Worm (Caenorhabditis elegans): Measurements from ENCODE around the gene srd-63.

Gene srd-63

DNA sequence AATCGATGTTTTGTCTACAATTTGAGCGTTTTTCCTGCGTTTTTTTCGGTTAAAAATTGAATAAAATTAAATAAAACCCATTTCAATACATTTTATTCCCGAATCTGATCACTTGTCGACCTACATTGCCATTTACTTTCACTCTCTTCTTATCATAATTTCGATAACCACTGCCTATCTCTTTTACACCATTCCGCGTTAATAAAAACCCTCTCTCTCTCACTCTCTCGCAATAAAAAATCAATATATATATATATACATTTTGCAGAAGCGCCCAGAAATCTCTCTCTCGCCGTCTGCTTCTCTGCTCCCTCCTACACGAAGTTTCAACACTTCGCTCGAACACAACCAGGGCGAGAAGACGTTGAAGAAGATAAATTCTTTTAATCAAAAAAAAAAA, 36.4 kb downstream of the srd-63 start, which contains the start of gene pptr-1:
pptr-1 (plus strand) TSS at position 269 of the 400 bp plus-strand sequence.
- TF ChIP-seq nhr-80 (tag; optimal IDR thresholded peaks at IDR 0.05) (peak; percentile 47), Y56A3A.18 (GFP tag; IDR thresholded peaks at IDR 0.05) (0 out of 2 replicates have a peak, but pooled peaks have one; percentile 12), chd-7 (tag; optimal IDR thresholded peaks at IDR 0.05) (no peak), hmg-1.2 (GFP tag; IDR thresholded peaks at IDR 0.05) (peak; percentile 32; the same call in 1 of the 2 replicates), lin-40 (tag; optimal IDR thresholded peaks at IDR 0.05) (peak; percentile 20), cebp-1 (GFP tag; IDR thresholded peaks at IDR 0.05) (no peak), cebp-1 (tag; optimal IDR thresholded peaks at IDR 0.05) (peak; percentile 4), dpff-1 (tag; optimal IDR thresholded peaks at IDR 0.05) (no peak)

- no peak for TF ChIP-seq nhr-179 (tag; optimal IDR thresholded peaks at IDR 0.05)
- TF ChIP-seq mcd-1 (GFP tag; IDR thresholded peaks at IDR 0.05) = peak; percentile 85
- 0 out of 2 replicates have a peak, but pooled peaks have one; percentile 48 for TF ChIP-seq attf-6 (GFP tag; IDR thresholded peaks at IDR 0.05)
- no peak for TF ChIP-seq ekl-4 (GFP tag; IDR thresholded peaks at IDR 0.05)
- TF ChIP-seq lir-1 (GFP tag; conservative IDR thresholded peaks at IDR 0.05) = no peak
- TF ChIP-seq dpl-1 (GFP tag; optimal IDR thresholded peaks at IDR 0.05) = peak; percentile 74
- no peak for TF ChIP-seq ztf-22 (GFP tag; optimal IDR thresholded peaks at IDR 0.05)
- TF ChIP-seq ceh-58 (GFP tag; IDR thresholded peaks at IDR 0.05) = no peak
- no peak for TF ChIP-seq ztf-25 (GFP tag; IDR thresholded peaks at IDR 0.05)
- peak; percentile 53 for TF ChIP-seq lsl-1 (GFP tag; optimal IDR thresholded peaks at IDR 0.05)
- peak; percentile 87 for TF ChIP-seq lin-54 (GFP tag; optimal IDR thresholded peaks at IDR 0.05)
- peak; percentile 61 for TF ChIP-seq D2030.7 (GFP tag; IDR thresholded peaks at IDR 0.05)
- TF ChIP-seq pbrm-1 (GFP tag; IDR thresholded peaks at IDR 0.05) = 0 out of 2 replicates have a peak, but pooled peaks have one; percentile 38
- TF ChIP-seq madf-6 (GFP tag; IDR thresholded peaks at IDR 0.05) = peak; percentile 41; the same call in 1 of the 2 replicates
- peak; percentile 26 for TF ChIP-seq athp-1 (tag; optimal IDR thresholded peaks at IDR 0.05)
- TF ChIP-seq efl-1 (GFP tag; optimal IDR thresholded peaks at IDR 0.05) = peak; percentile 84
- peak; percentile 20 for TF ChIP-seq snpc-1.3 (tag; optimal IDR thresholded peaks at IDR 0.05; ENCODE audit: insufficient read depth)
- TF ChIP-seq rec-8 (tag; optimal IDR thresholded peaks at IDR 0.05) = no peak
- peak; percentile 13 for TF ChIP-seq tbp1 (GFP tag; optimal IDR thresholded peaks at IDR 0.05)
Measured at ce11 chrV:16356798-16357197, 36.8 kb downstream of the srd-63 start.

- TF ChIP-seq F55B11.4 (tag; optimal IDR thresholded peaks at IDR 0.05; ENCODE audit: borderline replicate concordance, insufficient read depth) (no peak), ZK185.1 (tag; optimal IDR thresholded peaks at IDR 0.05; ENCODE audit: poor library complexity, severe bottlenecking) (peak; percentile 60), K12H6.12 (tag; optimal IDR thresholded peaks at IDR 0.05) (peak; percentile 86), ztf-28 (GFP tag; IDR thresholded peaks at IDR 0.05) (no peak), pbrm-1 (GFP tag; IDR thresholded peaks at IDR 0.05) (peak; percentile 77), die-1 (tag; optimal IDR thresholded peaks at IDR 0.05) (peak; percentile 53), snpc-1.1 (tag; optimal IDR thresholded peaks at IDR 0.05; ENCODE audit: insufficient read depth) (no peak), F37B4.10 (GFP tag; IDR thresholded peaks at IDR 0.05) (no peak), madf-10 (tag; optimal IDR thresholded peaks at IDR 0.05) (peak; percentile 81), lin-40 (tag; optimal IDR thresholded peaks at IDR 0.05) (peak; percentile 90), snpc-3.4 (tag; optimal IDR thresholded peaks at IDR 0.05) (no peak), ceh-79 (tag; optimal IDR thresholded peaks at IDR 0.05) (no peak), sdz-38 (tag; optimal IDR thresholded peaks at IDR 0.05) (no peak), sea-2 (GFP tag; IDR thresholded peaks at IDR 0.05) (no peak), repo-1 (tag; optimal IDR thresholded peaks at IDR 0.05) (peak; percentile 67), F23B12.7 (tag; optimal IDR thresholded peaks at IDR 0.05; ENCODE audit: insufficient read depth) (no peak), egl-44 (GFP tag; IDR thresholded peaks at IDR 0.05) (peak; percentile 87; the same call in 1 of the 2 replicates), lir-1 (GFP tag; conservative IDR thresholded peaks at IDR 0.05) (peak; percentile 84), lsy-27 (tag; optimal IDR thresholded peaks at IDR 0.05; ENCODE audit: borderline replicate concordance, insufficient read depth) (no peak), F57C9.4 (tag; optimal IDR thresholded peaks at IDR 0.05) (no peak), pha-4 (tag; optimal IDR thresholded peaks at IDR 0.05) (no peak), rcor-1 (GFP tag; IDR thresholded peaks at IDR 0.05) (no peak)
Measured at ce11 chrV:16355941-16356340, 37.7 kb downstream of the srd-63 start.
